Worm (Caenorhabditis elegans) whole organism, young adult: ENCODE measurements around the gene F26F4.5.

Source experiments
- F37B4.10 ChIP-seq: fragments of 200-800 bp; sonication (Bioruptor generic); IDR thresholded peaks from 2 replicates; pipeline ENCODE4 v1.3.6; 2022; ENCODE audit warnings: missing genetic modification characterization, missing compliant biosample characterization
- T07F8.4 ChIP-seq: sonication (generic microtip); optimal IDR thresholded peaks from 2 replicates; lab custom pipeline; 2016; ENCODE audit warnings: mild to moderate bottlenecking, missing genetic modification characterization, moderate library complexity, missing compliant biosample characterization
- aptf-2 ChIP-seq: fragments of 200-800 bp; sonication (Bioruptor generic); conservative IDR thresholded peaks from 2 replicates; pipeline ENCODE4 v1.3.6; 2022; ENCODE audit warnings: missing genetic modification reagents, missing genetic modification characterization, missing compliant biosample characterization
- atf-7 ChIP-seq: sonication (generic microtip); optimal IDR thresholded peaks from 2 replicates; lab custom pipeline; 2017; ENCODE audit warnings: mild to moderate bottlenecking, missing genetic modification characterization, missing compliant biosample characterization
- attf-5 ChIP-seq: fragments of 200-800 bp; sonication (Bioruptor generic); optimal IDR thresholded peaks from 2 replicates; lab custom pipeline; 2018; ENCODE audit warnings: mild to moderate bottlenecking, missing genetic modification characterization, missing compliant biosample characterization
- chd-7 ChIP-seq: sonication (generic microtip); optimal IDR thresholded peaks from 2 replicates; lab custom pipeline; 2016; ENCODE audit warnings: mild to moderate bottlenecking, missing genetic modification characterization, moderate library complexity, missing compliant biosample characterization
- dpl-1 ChIP-seq: fragments of 150-350 bp; optimal IDR thresholded peaks from 2 replicates; lab custom pipeline; 2014; ENCODE audit warnings: missing biosample characterization, missing genetic modification reagents, missing genetic modification characterization
- egrh-3 ChIP-seq: fragments of 200-800 bp; sonication (Bioruptor generic); IDR thresholded peaks from 2 replicates; pipeline ENCODE4 v1.3.6; 2022; ENCODE audit warnings: missing genetic modification reagents, missing genetic modification characterization, missing compliant biosample characterization
- lsy-27 ChIP-seq: sonication (generic microtip); optimal IDR thresholded peaks from 2 replicates; lab custom pipeline; 2017; ENCODE audit warnings: missing genetic modification characterization, mild to moderate bottlenecking, missing compliant biosample characterization, antibody characterized with exemption, missing genotype, borderline replicate concordance; ENCODE audit not compliant: insufficient read depth
- nfya-1 ChIP-seq: sonication (generic microtip); optimal IDR thresholded peaks from 2 replicates; lab custom pipeline; 2017; ENCODE audit warnings: antibody characterized with exemption, missing compliant biosample characterization, missing genetic modification characterization, borderline replicate concordance; ENCODE audit not compliant: insufficient read depth
- rcor-1 ChIP-seq: fragments of 200-800 bp; sonication (Bioruptor generic); IDR thresholded peaks from 2 replicates; pipeline ENCODE4 v1.3.6; 2022; ENCODE audit warnings: missing genetic modification reagents, missing genetic modification characterization, missing compliant biosample characterization
- unc-62 ChIP-seq: fragments of 150-350 bp; optimal IDR thresholded peaks from 2 replicates; lab custom pipeline; 2014; ENCODE audit warnings: missing biosample characterization, missing genetic modification reagents, missing genetic modification characterization
- ztf-25 ChIP-seq: fragments of 200-800 bp; sonication (Bioruptor generic); IDR thresholded peaks from 2 replicates; pipeline ENCODE4 v1.3.6; 2022; ENCODE audit warnings: missing genetic modification reagents, missing genetic modification characterization, missing compliant biosample characterization

ce11 chrIII:4913736-4914135, 22.7 kb upstream of the F26F4.5 start:
- TF ChIP-seq lsy-27 (tag; lab: Kevin White, UChicago) = no peak
- TF ChIP-seq attf-5 (GFP tag; lab: Kevin White, UChicago) = no peak
- TF ChIP-seq nfya-1 = no peak
- TF ChIP-seq aptf-2 = no peak
- no peak for TF ChIP-seq dpl-1 (GFP tag; lab: Kevin White, UChicago)
- no peak for TF ChIP-seq egrh-3 (GFP tag; lab: Robert Waterston, UW)
- no peak for TF ChIP-seq T07F8.4
- TF ChIP-seq unc-62 (GFP tag; lab: Kevin White, UChicago) = no peak
- no peak for TF ChIP-seq ztf-25
- no peak for TF ChIP-seq chd-7
- TF ChIP-seq rcor-1 = no peak
- TF ChIP-seq F37B4.10 (GFP tag; lab: Robert Waterston, UW) = no peak
- no peak for TF ChIP-seq atf-7 (tag; lab: Kevin White, UChicago)
